Fruit fly (Drosophila melanogaster) whole organism: ENCODE results near the gene CG31676.

ENCODE experiments used
- pan ChIP-seq: fragments of >200 bp; optimal IDR thresholded peaks from 2 replicates; lab custom pipeline; 2017
- psq ChIP-seq: fragments of >200 bp; optimal IDR thresholded peaks from 2 replicates; lab custom pipeline; 2017

DNA sequence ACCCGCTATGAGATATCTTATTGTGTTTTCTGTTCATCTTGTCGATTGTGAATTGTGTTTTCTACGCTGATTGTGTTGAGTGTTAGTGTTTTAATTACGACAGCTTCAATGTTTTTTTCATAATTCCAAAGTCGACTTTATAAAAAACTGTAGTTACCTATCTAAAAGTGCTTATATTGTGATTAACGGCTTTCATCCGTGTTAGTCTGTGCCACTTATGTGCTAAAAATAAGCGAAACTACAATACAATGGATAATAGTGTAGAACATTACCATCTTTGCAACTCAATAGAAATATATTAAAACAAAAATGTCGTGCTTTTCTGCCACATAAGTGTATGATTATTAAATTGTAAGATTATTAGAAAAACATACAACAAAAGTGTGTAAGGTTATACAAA lies 24.4 kb upstream of the CG31676 start, which contains the start of gene CG33322:
- TF ChIP-seq pan (lab: Kevin White, UChicago), result no peak
- TF ChIP-seq psq (lab: Kevin White, UChicago), result no peak
